Worm (Caenorhabditis elegans) whole organism, late embryonic: ENCODE data around the gene ncs-7.

Source experiments
- C38D4.7 ChIP-seq: fragments of 200-800 bp; sonication (Bioruptor generic); optimal IDR thresholded peaks from 2 replicates; lab custom pipeline; 2018; ENCODE audit warnings: mild to moderate bottlenecking, missing genetic modification characterization, moderate library complexity, missing compliant biosample characterization
- ceh-14 ChIP-seq: sonication (generic microtip); optimal IDR thresholded peaks from 2 replicates; lab custom pipeline; 2016; ENCODE audit warnings: missing genotype, missing genetic modification characterization, missing compliant biosample characterization
- nfya-1 ChIP-seq: sonication (generic microtip); optimal IDR thresholded peaks from 2 replicates; lab custom pipeline; 2017; ENCODE audit warnings: missing genetic modification characterization, mild to moderate bottlenecking, missing compliant biosample characterization, antibody characterized with exemption, moderate library complexity
- pqm-1 ChIP-seq: sonication (generic microtip); optimal IDR thresholded peaks from 2 replicates; lab custom pipeline; 2016; ENCODE audit warnings: missing genetic modification characterization, missing compliant biosample characterization
- ref-2 ChIP-seq: sonication (generic microtip); optimal IDR thresholded peaks from 2 replicates; lab custom pipeline; 2016; ENCODE audit warnings: missing genetic modification characterization, missing compliant biosample characterization

DNA sequence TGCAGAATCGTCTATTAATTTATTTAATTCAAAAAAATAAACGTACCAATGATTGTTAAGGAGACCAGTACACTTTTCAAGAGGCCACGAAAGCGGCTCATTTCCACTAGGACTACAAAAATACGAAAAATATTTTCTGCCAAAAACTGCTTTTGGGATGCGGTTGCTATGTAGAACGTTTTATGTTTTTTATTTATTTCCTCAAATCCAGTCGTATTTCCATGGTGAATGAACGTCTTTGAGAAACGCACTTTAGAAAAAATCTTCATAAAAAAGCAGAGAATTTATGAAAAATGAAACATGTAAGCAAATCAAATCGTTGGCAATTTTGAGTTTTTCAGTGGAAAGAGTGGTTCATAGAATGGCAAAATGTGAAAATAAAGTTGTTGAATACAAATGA, 47.0 kb upstream of the ncs-7 start, which contains the start of gene F39B3.7:
- no peak for TF ChIP-seq nfya-1 (tag; lab: Kevin White, UChicago)
- no peak for TF ChIP-seq ceh-14
- no peak for TF ChIP-seq C38D4.7 (GFP tag; lab: Kevin White, UChicago)
- no peak for TF ChIP-seq ref-2 (tag; lab: Kevin White, UChicago)
- TF ChIP-seq pqm-1, result no peak
